Fruit fly (Drosophila melanogaster): ENCODE data around the gene CG32487.

DNA sequence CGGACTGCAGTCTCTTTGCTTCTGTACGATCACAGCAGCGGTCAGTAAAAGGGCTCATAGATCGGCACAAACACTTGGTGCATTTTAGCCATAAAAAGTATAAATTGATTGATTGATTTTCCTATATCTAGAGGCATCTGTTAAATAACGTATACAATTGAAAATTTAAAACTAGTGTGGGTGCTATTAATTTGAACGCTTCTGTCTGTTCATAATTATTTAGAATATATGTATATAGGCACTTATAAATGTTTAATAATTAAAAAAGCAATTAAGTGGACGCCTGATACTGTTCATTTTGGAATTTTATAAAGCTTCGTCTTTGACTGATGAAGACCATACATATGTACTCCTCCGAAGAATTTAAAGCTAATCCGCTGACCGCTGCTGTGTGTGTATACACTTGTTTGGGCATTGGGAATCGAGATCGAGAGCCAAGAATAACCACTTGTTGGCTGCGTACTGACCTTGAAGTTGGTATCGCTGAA is 28.2 kb upstream of the CG32487 start:
- no peak for TF ChIP-seq CTCF (optimal IDR thresholded peaks at IDR 0.05)
- no peak for TF ChIP-seq CG8478 (optimal IDR thresholded peaks at IDR 0.05)
